Fruit fly (Drosophila melanogaster) Kc167 (cell line): ENCODE results near the gene CG10738.

Experiments used
- Sin3A ChIP-seq: fragments of >200 bp; optimal IDR thresholded peaks from 2 replicates; lab custom pipeline; 2018; ENCODE audit warnings: missing external identifiers
- h ChIP-seq: fragments of >200 bp; optimal IDR thresholded peaks from 3 replicates; lab custom pipeline; 2018; ENCODE audit warnings: missing external identifiers
- insv ChIP-seq: fragments of >200 bp; optimal IDR thresholded peaks from 3 replicates; lab custom pipeline; 2018; ENCODE audit warnings: missing external identifiers
- psq ChIP-seq: fragments of >200 bp; optimal IDR thresholded peaks from 2 replicates; lab custom pipeline; 2017; ENCODE audit warnings: missing external identifiers
- ttk ChIP-seq: sonication (Bioruptor generic); optimal IDR thresholded peaks from 2 replicates; lab custom pipeline; 2017; ENCODE audit warnings: missing external identifiers

dm6 chr3L:13477453-13478184, 27.0 kb downstream of the CG10738 start, which contains the start of gene stv:
- TF ChIP-seq insv (lab: Kevin White, UChicago), result no peak
- no peak for TF ChIP-seq psq
- no peak for TF ChIP-seq h (lab: Kevin White, UChicago)
- no peak for TF ChIP-seq Sin3A (lab: Kevin White, UChicago)
- TF ChIP-seq ttk (lab: Kevin White, UChicago), result no peak
